Fruit fly (Drosophila melanogaster) whole organism, embryonic: ENCODE measurements around the gene PIG-T.

ENCODE experiments used
- Adf1 ChIP-seq: fragments of 200-800 bp; sonication (Bioruptor generic); IDR thresholded peaks from 2 replicates; pipeline ENCODE4 v1.3.6; 2022; ENCODE audit warnings: missing biosample characterization, missing genetic modification characterization
- Atf6 ChIP-seq: fragments of 200-800 bp; sonication (Bioruptor generic); IDR thresholded peaks from 2 replicates; pipeline ENCODE4 v1.3.6; 2022; ENCODE audit warnings: missing biosample characterization, missing genetic modification characterization
- Blimp-1 ChIP-seq: fragments of 200-800 bp; sonication (Bioruptor generic); optimal IDR thresholded peaks from 3 replicates; lab custom pipeline; 2018; ENCODE audit warnings: missing biosample characterization, missing genetic modification characterization, mild to moderate bottlenecking, moderate library complexity, missing genetic modification reagents
- BtbVII ChIP-seq: fragments of 200-800 bp; sonication (Bioruptor generic); optimal IDR thresholded peaks from 3 replicates; lab custom pipeline; 2017; ENCODE audit warnings: missing biosample characterization, mild to moderate bottlenecking, missing genetic modification characterization
- CG1024 ChIP-seq: fragments of 200-800 bp; sonication (Bioruptor generic); IDR thresholded peaks from 2 replicates; pipeline ENCODE4 v1.3.6; 2022; ENCODE audit warnings: missing biosample characterization, missing genetic modification characterization
- CG13296 ChIP-seq: fragments of 200-800 bp; sonication (Bioruptor generic); optimal IDR thresholded peaks from 3 replicates; lab custom pipeline; 2018; ENCODE audit warnings: missing biosample characterization, mild to moderate bottlenecking, missing genetic modification characterization
- CG1529 ChIP-seq: fragments of 200-800 bp; sonication (Bioruptor generic); optimal IDR thresholded peaks from 3 replicates; lab custom pipeline; 2018; ENCODE audit warnings: missing biosample characterization, missing genetic modification characterization
- CG15479 ChIP-seq: fragments of 200-800 bp; sonication (Bioruptor generic); optimal IDR thresholded peaks from 3 replicates; lab custom pipeline; 2019; ENCODE audit warnings: missing biosample characterization, mild to moderate bottlenecking, missing genetic modification characterization, moderate library complexity
- CG16813 ChIP-seq: fragments of 200-800 bp; sonication (Bioruptor generic); IDR thresholded peaks from 3 replicates; pipeline ENCODE4 v1.3.6; 2022; ENCODE audit warnings: missing biosample characterization, missing genetic modification characterization; ENCODE audit not compliant: partially characterized antibody
- CG17912 ChIP-seq: fragments of 200-800 bp; sonication (Bioruptor generic); optimal IDR thresholded peaks from 2 replicates; lab custom pipeline; 2018; ENCODE audit warnings: missing biosample characterization, mild to moderate bottlenecking, missing genetic modification characterization
- CG30403 ChIP-seq: fragments of 200-800 bp; sonication (Bioruptor generic); optimal IDR thresholded peaks from 3 replicates; lab custom pipeline; 2016; ENCODE audit warnings: missing biosample characterization, missing genetic modification characterization
- CG31441 ChIP-seq: fragments of 200-800 bp; sonication (Bioruptor generic); IDR thresholded peaks from 2 replicates; pipeline ENCODE4 v1.3.6; 2022; ENCODE audit warnings: missing biosample characterization, missing genetic modification characterization
- CG3163 ChIP-seq: fragments of 200-800 bp; sonication (Bioruptor generic); optimal IDR thresholded peaks from 3 replicates; lab custom pipeline; 2016; ENCODE audit warnings: missing biosample characterization, missing genetic modification characterization
- CG5180 ChIP-seq: fragments of 200-800 bp; sonication (Bioruptor generic); optimal IDR thresholded peaks from 3 replicates; lab custom pipeline; 2017; ENCODE audit warnings: missing biosample characterization, missing genetic modification characterization, mild to moderate bottlenecking, moderate library complexity, missing genetic modification reagents
- CG6689 ChIP-seq: fragments of 200-800 bp; sonication (Bioruptor generic); IDR thresholded peaks from 2 replicates; pipeline ENCODE4 v1.3.6; 2022; ENCODE audit warnings: missing biosample characterization, missing genetic modification characterization
- CG6765 ChIP-seq: fragments of 200-800 bp; sonication (Bioruptor generic); optimal IDR thresholded peaks from 3 replicates; lab custom pipeline; 2017; ENCODE audit warnings: missing biosample characterization, mild to moderate bottlenecking, missing genetic modification characterization
- CG7372 ChIP-seq: fragments of 200-800 bp; sonication (Bioruptor generic); IDR thresholded peaks from 2 replicates; pipeline ENCODE4 v1.3.6; 2022; ENCODE audit warnings: missing biosample characterization, missing genetic modification characterization
- Dek ChIP-seq: fragments of 200-800 bp; sonication (Bioruptor generic); optimal IDR thresholded peaks from 3 replicates; lab custom pipeline; 2019; ENCODE audit warnings: missing biosample characterization, mild to moderate bottlenecking, missing genetic modification characterization, moderate library complexity
- Hr39 ChIP-seq: fragments of >200 bp; optimal IDR thresholded peaks from 2 replicates; lab custom pipeline; 2017
- Hr51 ChIP-seq, 2 experiments: fragments of 200-800 bp; sonication (Bioruptor generic); optimal IDR thresholded peaks; 2 replicates in 1 of 2; 3 replicates in 1 of 2; lab custom pipeline; 2016 to 2018; ENCODE audit warnings: missing biosample characterization in 2 of 2, missing genetic modification characterization in 2 of 2, mild to moderate bottlenecking in 1 of 2, moderate library complexity in 1 of 2
- Lhr ChIP-seq: fragments of 200-800 bp; sonication (Bioruptor generic); optimal IDR thresholded peaks from 3 replicates; lab custom pipeline; 2017; ENCODE audit warnings: mild to moderate bottlenecking, missing biosample characterization, missing genetic modification reagents, missing genetic modification characterization
- Lim3 ChIP-seq: fragments of 200-800 bp; sonication (Bioruptor generic); IDR thresholded peaks from 2 replicates; pipeline ENCODE4 v1.3.6; 2022; ENCODE audit warnings: missing biosample characterization, missing genetic modification characterization
- MBD-R2 ChIP-seq: fragments of 200-800 bp; sonication (Bioruptor generic); IDR thresholded peaks from 2 replicates; pipeline ENCODE4 v1.3.6; 2022; ENCODE audit warnings: missing biosample characterization, missing genetic modification characterization
- Sox100B ChIP-seq: fragments of 200-800 bp; sonication (Bioruptor generic); optimal IDR thresholded peaks from 3 replicates; lab custom pipeline; 2018; ENCODE audit warnings: missing biosample characterization, mild to moderate bottlenecking, missing genetic modification characterization
- Spps ChIP-seq: fragments of 200-800 bp; sonication (Bioruptor generic); optimal IDR thresholded peaks from 2 replicates; lab custom pipeline; 2018; ENCODE audit warnings: missing biosample characterization, mild to moderate bottlenecking, missing genetic modification characterization
- Sry-β ChIP-seq: fragments of 200-800 bp; sonication (Bioruptor generic); optimal IDR thresholded peaks from 2 replicates; lab custom pipeline; 2018; ENCODE audit warnings: missing biosample characterization, mild to moderate bottlenecking, missing genetic modification characterization, moderate library complexity
- Stat92E ChIP-seq, 3 experiments: fragments of >200 bp in 2 of 3; fragments of 200-800 bp in 1 of 3; sonication (Bioruptor generic) in 1 of 3; optimal IDR thresholded peaks; 2 replicates each; lab custom pipeline; 2017 to 2019; ENCODE audit warnings: missing biosample characterization in 3 of 3, missing genetic modification characterization in 3 of 3, mild to moderate bottlenecking in 1 of 3, moderate library complexity in 1 of 3
- Trl ChIP-seq, 3 experiments: fragments of >200 bp in 2 of 3; fragments of 200-800 bp in 1 of 3; sonication (Bioruptor generic) in 1 of 3; optimal IDR thresholded peaks; 2 replicates in 1 of 3; 3 replicates in 2 of 3; lab custom pipeline; 2016 to 2017; ENCODE audit warnings: missing biosample characterization in 1 of 3, missing genetic modification characterization in 1 of 3
- Vsx1 ChIP-seq: fragments of 200-800 bp; sonication (Bioruptor generic); optimal IDR thresholded peaks from 2 replicates; lab custom pipeline; 2017; ENCODE audit warnings: missing biosample characterization, mild to moderate bottlenecking, missing genetic modification characterization, missing genetic modification reagents
- YL-1 ChIP-seq: fragments of 200-800 bp; sonication (Bioruptor generic); optimal IDR thresholded peaks from 3 replicates; lab custom pipeline; 2017; ENCODE audit warnings: missing biosample characterization, mild to moderate bottlenecking, missing genetic modification characterization
- ap ChIP-seq: fragments of 200-800 bp; sonication (Bioruptor generic); IDR thresholded peaks from 2 replicates; pipeline ENCODE4 v1.3.6; 2022; ENCODE audit warnings: missing biosample characterization, missing genetic modification characterization
- br ChIP-seq: fragments of >200 bp; optimal IDR thresholded peaks from 2 replicates; lab custom pipeline; 2017
- bsh ChIP-seq, 2 experiments: fragments of 200-800 bp; sonication (Bioruptor generic); optimal IDR thresholded peaks; 2 replicates each; lab custom pipeline; 2017 to 2018; ENCODE audit warnings: mild to moderate bottlenecking in 2 of 2, missing biosample characterization in 2 of 2, missing genetic modification characterization in 2 of 2, moderate library complexity in 1 of 2
- dimm ChIP-seq: fragments of 200-800 bp; sonication (Bioruptor generic); IDR thresholded peaks from 2 replicates; pipeline ENCODE4 v1.3.6; 2022; ENCODE audit warnings: missing biosample characterization, missing genetic modification characterization
- fd64A ChIP-seq: fragments of 200-800 bp; sonication (Bioruptor generic); optimal IDR thresholded peaks from 3 replicates; lab custom pipeline; 2018; ENCODE audit warnings: missing biosample characterization, mild to moderate bottlenecking, missing genetic modification characterization
- gce ChIP-seq: fragments of 200-800 bp; sonication (Bioruptor generic); IDR thresholded peaks from 3 replicates; pipeline ENCODE4 v1.3.6; 2022; ENCODE audit warnings: missing biosample characterization, missing genetic modification characterization
- her ChIP-seq: fragments of 200-800 bp; sonication (Bioruptor generic); optimal IDR thresholded peaks from 2 replicates; lab custom pipeline; 2016; ENCODE audit warnings: missing biosample characterization, missing genetic modification characterization
- kah ChIP-seq: fragments of 200-800 bp; sonication (Bioruptor generic); optimal IDR thresholded peaks from 2 replicates; lab custom pipeline; 2018; ENCODE audit warnings: missing biosample characterization, mild to moderate bottlenecking, missing genetic modification characterization
- kni ChIP-seq: fragments of 200-800 bp; sonication (Bioruptor generic); optimal IDR thresholded peaks from 3 replicates; lab custom pipeline; 2017; ENCODE audit warnings: mild to moderate bottlenecking, missing biosample characterization, missing genetic modification reagents, missing genetic modification characterization
- lola ChIP-seq, 3 experiments: fragments of >200 bp in 2 of 3; fragments of 200-800 bp in 1 of 3; sonication (Bioruptor generic) in 1 of 3; optimal IDR thresholded peaks; 2 replicates each; lab custom pipeline; 2017 to 2019; ENCODE audit warnings: missing biosample characterization in 3 of 3, missing genetic modification characterization in 3 of 3, mild to moderate bottlenecking in 1 of 3, moderate library complexity in 1 of 3
- nom ChIP-seq: fragments of 200-800 bp; sonication (Bioruptor generic); optimal IDR thresholded peaks from 2 replicates; lab custom pipeline; 2017; ENCODE audit warnings: missing biosample characterization, missing genetic modification characterization, mild to moderate bottlenecking, moderate library complexity, missing genetic modification reagents
- pfk ChIP-seq: fragments of 200-800 bp; sonication (Bioruptor generic); optimal IDR thresholded peaks from 2 replicates; lab custom pipeline; 2018; ENCODE audit warnings: missing biosample characterization, mild to moderate bottlenecking, missing genetic modification characterization, moderate library complexity
- pros ChIP-seq: fragments of 200-800 bp; sonication (Bioruptor generic); optimal IDR thresholded peaks from 3 replicates; lab custom pipeline; 2019; ENCODE audit warnings: missing biosample characterization, mild to moderate bottlenecking, missing genetic modification characterization, moderate library complexity
- rib ChIP-seq: fragments of 200-800 bp; sonication (Bioruptor generic); IDR thresholded peaks from 2 replicates; pipeline ENCODE4 v1.3.6; 2022; ENCODE audit warnings: missing biosample characterization, missing genetic modification characterization
- so ChIP-seq: fragments of 200-800 bp; sonication (Bioruptor generic); IDR thresholded peaks from 3 replicates; pipeline ENCODE4 v1.3.6; 2022; ENCODE audit warnings: missing biosample characterization, missing genetic modification characterization
- toy ChIP-seq: fragments of 200-800 bp; sonication (Bioruptor generic); IDR thresholded peaks from 2 replicates; pipeline ENCODE4 v1.3.6; 2022; ENCODE audit warnings: missing biosample characterization, missing genetic modification characterization
- trem ChIP-seq: fragments of 200-800 bp; optimal IDR thresholded peaks from 3 replicates; lab custom pipeline; 2019; ENCODE audit warnings: missing biosample characterization, mild to moderate bottlenecking, missing genetic modification characterization, moderate library complexity
- wek ChIP-seq: fragments of 200-800 bp; sonication (Bioruptor generic); optimal IDR thresholded peaks from 3 replicates; lab custom pipeline; 2018; ENCODE audit warnings: missing biosample characterization, mild to moderate bottlenecking, missing genetic modification characterization, moderate library complexity

Gene PIG-T

dm6 chrX:8420772-8421448 lies 13.8 kb upstream of the PIG-T start (continued):
- TF ChIP-seq CG5180 (GFP tag; lab: Kevin White, UChicago) (peak; percentile 19), fd64A (GFP tag; lab: Kevin White, UChicago) (peak; percentile 7), MBD-R2 (GFP tag; lab: Robert Waterston, UW) (0 out of 2 replicates have a peak, but pooled peaks have one; percentile 22), Hr39 (peak; percentile 96), CG31441 (no peak), CG30403 (no peak), wek (GFP tag; lab: Kevin White, UChicago) (peak; percentile 31), Lim3 (GFP tag; lab: Robert Waterston, UW) (no peak), CG17912 (GFP tag; lab: Kevin White, UChicago) (no peak), br (lab: Kevin White, UChicago) (no peak), trem (tag; lab: Kevin White, UChicago) (peak; percentile 17), YL-1 (peak; percentile 17), CG6765 (no peak), Vsx1 (peak; percentile 17), pros (GFP tag; lab: Kevin White, UChicago) (peak; percentile 1), dimm (GFP tag; lab: Robert Waterston, UW) (no peak), CG15479 (GFP tag; lab: Kevin White, UChicago) (peak; percentile 93), Sox100B (no peak), Dek (tag; lab: Kevin White, UChicago) (no peak), toy (GFP tag; lab: Robert Waterston, UW) (no peak), Adf1 (GFP tag; lab: Robert Waterston, UW) (peak; percentile 48; the same call in 1 of the 2 replicates), rib (no peak), so (0 out of 3 replicates have a peak, but pooled peaks have one; percentile 52), BtbVII (peak; percentile 49), bsh (GFP tag; optimal IDR thresholded peaks at IDR 0.05; lab: Kevin White, UChicago) (peak in 1 of 2 experiments; percentile 74), ap (no peak), CG6689 (peak; percentile 27; the same call in 1 of the 2 replicates), CG1529 (GFP tag; lab: Kevin White, UChicago) (peak; percentile 23), Stat92E (GFP tag; optimal IDR thresholded peaks at IDR 0.05; lab: Kevin White, UChicago) (peak in 1 of 3 experiments; percentile 84), CG13296 (GFP tag; lab: Kevin White, UChicago) (peak; percentile 29), lola (GFP tag; optimal IDR thresholded peaks at IDR 0.05; lab: Kevin White, UChicago) (peak in 1 of 3 experiments; percentile 43), Lhr (GFP tag; lab: Kevin White, UChicago) (no peak), kni (no peak), Trl (optimal IDR thresholded peaks at IDR 0.05; lab: Kevin White, UChicago) (peak; percentile 99 to 100), Trl (GFP tag; optimal IDR thresholded peaks at IDR 0.05; lab: Kevin White, UChicago) (no peak), kah (GFP tag; lab: Kevin White, UChicago) (peak; percentile 27), gce (GFP tag; lab: Robert Waterston, UW) (no peak), CG16813 (GFP tag; lab: Robert Waterston, UW) (peak; percentile 29; the same call in 1 of the 3 replicates), Atf6 (GFP tag; lab: Robert Waterston, UW) (peak; percentile 50; the same call in 1 of the 2 replicates), Sry-β (GFP tag; lab: Kevin White, UChicago) (no peak), CG3163 (peak; percentile 57), Spps (tag; lab: Kevin White, UChicago) (no peak), CG1024 (GFP tag; lab: Robert Waterston, UW) (no peak), her (GFP tag; lab: Kevin White, UChicago) (peak; percentile 46), Hr51 (GFP tag; optimal IDR thresholded peaks at IDR 0.05; lab: Kevin White, UChicago) (no peak), CG7372 (GFP tag; lab: Robert Waterston, UW) (no peak), Blimp-1 (peak; percentile 16), nom (peak; percentile 91), pfk (GFP tag; lab: Kevin White, UChicago) (peak; percentile 1)
